Fruit fly (Drosophila melanogaster) whole organism: ENCODE data around the gene CG32642.

Source experiments
- EcR ChIP-seq, 2 experiments: fragments of >200 bp; optimal IDR thresholded peaks; 2 replicates each; lab custom pipeline; 2017; ENCODE audit warnings: missing biosample characterization in 2 of 2, missing genetic modification characterization in 2 of 2, missing genetic modification reagents in 2 of 2
- usp ChIP-seq: fragments of >200 bp; optimal IDR thresholded peaks from 2 replicates; lab custom pipeline; 2017; ENCODE audit warnings: missing biosample characterization, missing genetic modification characterization, mixed read lengths

DNA sequence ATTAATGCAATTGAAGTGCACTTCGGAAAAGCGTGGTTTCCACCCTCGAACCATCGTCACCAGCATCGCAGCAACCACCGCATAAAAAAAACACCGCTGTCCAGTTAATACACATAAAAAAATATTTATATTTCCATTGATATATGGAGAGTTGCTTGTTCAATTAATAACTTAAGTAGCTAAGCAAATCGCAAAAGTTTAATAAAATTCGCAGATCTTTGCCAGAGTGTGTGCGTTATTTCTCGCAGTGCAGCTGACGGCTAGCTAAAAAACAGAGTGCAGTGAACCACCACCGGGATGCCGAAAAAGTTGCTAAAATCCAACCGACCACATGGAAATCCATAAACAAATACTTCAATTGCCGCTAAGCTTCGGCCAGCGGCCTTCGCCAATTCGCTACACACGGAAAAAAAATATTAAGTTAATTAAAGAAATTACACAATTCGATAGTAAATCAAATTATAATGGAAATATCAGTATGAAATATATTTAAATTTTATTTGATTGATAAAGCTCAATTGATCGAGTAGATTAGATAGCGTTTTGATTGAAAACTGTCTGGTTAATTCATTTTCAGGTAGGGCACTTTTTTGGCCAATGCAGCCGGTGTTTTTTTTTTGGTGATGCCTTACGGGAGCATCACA, 35.6 kb upstream of the CG32642 start:
- no peak for TF ChIP-seq usp
- no peak for TF ChIP-seq EcR (GFP tag; optimal IDR thresholded peaks at IDR 0.05; lab: Kevin White, UChicago)
